Worm (Caenorhabditis elegans) whole organism, L4/young adult: Measurements from ENCODE around the gene F31F7.2.

Experiments
- W03F9.2 ChIP-seq: fragments of 150-350 bp; optimal IDR thresholded peaks from 2 replicates; lab custom pipeline; 2014; ENCODE audit warnings: missing biosample characterization, missing genetic modification characterization
- dao-5 ChIP-seq: sonication (generic microtip); optimal IDR thresholded peaks from 2 replicates; lab custom pipeline; 2016; ENCODE audit warnings: missing genotype, missing genetic modification characterization, moderate library complexity, missing compliant biosample characterization
- him-1 ChIP-seq: sonication (generic microtip); optimal IDR thresholded peaks from 2 replicates; lab custom pipeline; 2016; ENCODE audit warnings: missing genotype, missing genetic modification reagents, missing genetic modification characterization, missing compliant biosample characterization

F31F7.2 gene

DNA sequence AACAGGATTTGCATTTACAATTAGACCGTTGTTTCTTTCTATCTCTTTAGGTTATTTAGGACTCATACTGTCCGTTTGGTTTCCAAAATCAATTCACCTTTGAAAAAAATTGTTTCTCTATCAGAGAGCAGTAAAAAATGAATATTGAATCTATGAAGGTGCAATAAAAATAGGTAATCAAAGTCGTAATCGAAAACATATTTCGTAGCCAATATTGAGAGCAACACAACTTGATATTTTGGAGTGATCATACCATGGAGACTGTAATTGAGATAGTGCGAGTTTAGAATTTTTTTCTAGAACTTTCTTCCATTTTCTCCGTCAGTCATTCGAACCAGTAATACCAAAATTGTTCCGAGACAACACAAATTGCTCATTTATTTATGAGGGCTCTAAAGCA lies at the start of gene F31F7.2:
Gene F31F7.2, plus strand, starts transcription at position 301 of the 400 bp plus-strand sequence.
- no peak for TF ChIP-seq dao-5
- no peak for TF ChIP-seq him-1
- TF ChIP-seq W03F9.2 (tag; lab: Kevin White, UChicago): no peak

DNA sequence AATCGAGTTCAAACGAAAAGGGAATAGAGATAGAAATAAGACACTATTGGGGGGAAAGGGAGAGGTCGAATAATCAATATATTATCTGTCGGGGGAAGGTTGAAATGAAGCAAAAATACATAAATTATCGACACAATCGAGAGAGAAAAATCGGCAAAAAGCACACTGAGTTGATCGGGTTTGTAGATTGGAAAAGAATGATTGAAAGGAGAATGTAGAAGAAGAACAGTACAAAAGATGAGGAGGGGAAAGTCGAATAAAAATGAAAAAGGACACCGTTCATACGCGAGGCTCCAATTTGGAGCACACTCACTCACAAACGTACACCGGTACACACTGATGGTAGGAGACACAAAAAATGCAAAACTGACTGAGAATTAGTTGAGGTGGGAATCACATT lies 49.4 kb upstream of the F31F7.2 start:
- no peak for TF ChIP-seq dao-5
- no peak for TF ChIP-seq W03F9.2 (tag; lab: Kevin White, UChicago)
- no peak for TF ChIP-seq him-1

DNA sequence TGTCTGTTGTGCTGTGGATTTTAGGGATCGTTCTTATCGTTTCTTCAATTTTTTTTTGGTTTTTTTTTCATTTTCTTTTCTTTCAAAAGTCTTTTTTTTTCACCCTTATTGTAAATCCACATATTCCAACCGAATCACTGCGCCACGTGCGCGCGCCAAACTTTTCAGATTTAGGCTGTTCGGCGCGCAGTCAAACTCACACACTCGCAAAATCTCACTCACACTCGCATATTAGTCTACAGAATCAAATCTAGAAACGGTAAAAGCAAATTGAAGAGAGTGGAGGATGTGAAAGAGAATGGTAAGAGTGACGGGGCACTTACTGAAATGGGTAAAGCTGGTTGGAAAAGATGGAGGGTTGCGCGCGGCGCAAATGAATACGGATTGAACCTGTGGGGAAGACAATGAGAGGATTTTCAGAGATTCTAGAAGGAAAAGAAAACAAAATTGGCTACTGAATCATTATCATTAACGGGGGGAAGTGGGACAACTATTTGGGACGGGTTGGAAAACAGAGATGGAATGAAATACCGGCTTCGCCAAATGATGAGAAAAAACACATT lies 48.4 kb upstream of the F31F7.2 start:
- TF ChIP-seq dao-5 (no peak), him-1 (no peak), W03F9.2 (tag; lab: Kevin White, UChicago) (no peak)

DNA sequence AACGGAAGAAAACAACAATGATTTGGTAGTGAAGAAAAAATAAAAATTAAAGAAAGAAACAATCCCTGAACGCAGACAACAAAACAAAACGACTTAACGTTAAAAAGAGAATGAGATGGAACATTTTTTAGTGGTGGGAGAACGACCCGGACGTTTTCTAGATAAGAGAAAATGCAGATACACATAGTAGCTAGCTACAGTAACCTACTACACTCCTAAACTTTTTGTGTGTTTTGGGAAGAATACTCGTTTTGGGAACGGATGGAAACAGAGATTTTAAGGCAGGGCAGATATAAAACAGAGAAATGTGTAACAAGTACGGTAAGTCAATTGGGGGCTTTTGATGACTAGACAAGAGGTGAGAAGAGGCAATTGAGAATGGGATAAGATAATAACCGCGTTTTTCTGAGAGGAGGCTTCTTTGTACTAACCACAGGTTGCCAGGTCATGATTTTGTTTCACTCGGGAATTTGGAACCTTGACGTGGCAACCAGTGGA lies 47.8 kb upstream of the F31F7.2 start:
- TF ChIP-seq him-1 (no peak), dao-5 (no peak), W03F9.2 (tag; lab: Kevin White, UChicago) (no peak)

DNA sequence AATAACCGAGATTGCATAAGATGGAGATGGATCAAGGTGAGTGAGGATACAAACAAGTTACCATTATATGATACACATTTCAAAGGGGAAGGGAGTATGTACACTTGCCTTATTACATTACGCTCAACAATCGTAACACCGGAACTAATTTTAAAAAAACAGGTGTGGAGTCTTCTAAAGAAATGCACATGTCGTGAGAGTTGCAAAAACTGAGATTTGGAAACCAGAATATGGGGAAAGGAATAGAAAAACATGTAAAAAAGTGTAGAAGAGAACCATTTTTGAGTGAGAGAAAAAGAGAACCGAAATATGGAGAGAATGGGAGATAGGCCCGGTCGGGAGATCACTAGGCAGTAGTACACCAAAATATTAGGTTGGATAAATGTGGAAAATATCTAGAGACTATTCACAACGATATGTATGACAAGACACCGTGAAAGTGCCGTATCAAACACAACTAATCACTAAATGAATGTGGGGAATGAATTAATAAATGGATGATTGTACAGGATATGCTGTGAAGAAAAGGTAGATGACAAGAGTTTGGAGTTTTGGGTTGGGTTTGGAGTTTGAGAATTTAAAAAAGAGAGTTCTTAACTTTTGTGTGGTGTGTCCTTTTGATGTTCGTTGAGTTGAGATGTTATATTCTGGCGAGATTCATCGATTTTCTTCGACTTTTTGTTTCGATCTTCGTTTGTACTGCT lies 47.2 kb upstream of the F31F7.2 start:
- TF ChIP-seq dao-5 (no peak), him-1 (no peak), W03F9.2 (tag; lab: Kevin White, UChicago) (no peak)

DNA sequence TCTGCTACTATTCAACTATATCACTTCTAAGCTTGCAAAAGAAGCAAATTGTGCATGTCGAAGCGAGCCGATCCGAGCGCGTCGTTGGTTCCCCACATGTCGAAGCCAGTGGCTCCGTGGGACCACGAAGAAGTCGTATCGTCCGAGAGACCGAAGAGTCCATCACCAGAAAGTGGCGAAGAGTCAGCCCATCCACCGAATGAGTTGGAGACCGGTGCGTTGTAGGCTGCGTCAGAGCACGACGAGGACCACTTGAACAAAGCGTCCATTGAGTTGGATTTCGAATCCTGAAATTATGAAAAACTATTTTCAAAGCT lies 46.7 kb upstream of the F31F7.2 start:
- TF ChIP-seq him-1: no peak
- no peak for TF ChIP-seq dao-5
- TF ChIP-seq W03F9.2 (tag; lab: Kevin White, UChicago): no peak

DNA sequence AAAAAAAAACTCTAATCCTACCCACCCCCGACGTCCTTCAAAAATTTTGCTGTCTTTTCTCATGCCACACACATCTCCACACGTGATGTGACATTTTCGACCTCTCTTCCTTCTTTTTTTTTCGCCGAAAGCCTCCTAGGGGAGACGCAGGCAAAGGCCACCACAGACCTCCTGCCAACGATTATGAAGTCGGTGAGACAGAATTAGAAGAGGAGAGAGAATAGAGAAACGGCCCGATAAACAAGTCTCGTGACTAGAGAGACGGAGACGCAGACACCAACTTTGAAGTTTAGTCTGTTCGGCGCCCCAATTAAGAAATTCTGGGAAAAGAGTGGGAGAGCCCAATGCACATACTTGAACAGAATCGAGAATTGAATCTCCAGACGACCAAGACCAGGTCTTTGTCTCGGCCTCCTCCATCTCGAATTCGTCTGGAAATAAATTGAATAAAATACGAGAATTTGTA lies 46.1 kb upstream of the F31F7.2 start:
- TF ChIP-seq him-1 (peak; percentile 94), W03F9.2 (tag; lab: Kevin White, UChicago) (peak; percentile 54), dao-5 (no peak)

DNA sequence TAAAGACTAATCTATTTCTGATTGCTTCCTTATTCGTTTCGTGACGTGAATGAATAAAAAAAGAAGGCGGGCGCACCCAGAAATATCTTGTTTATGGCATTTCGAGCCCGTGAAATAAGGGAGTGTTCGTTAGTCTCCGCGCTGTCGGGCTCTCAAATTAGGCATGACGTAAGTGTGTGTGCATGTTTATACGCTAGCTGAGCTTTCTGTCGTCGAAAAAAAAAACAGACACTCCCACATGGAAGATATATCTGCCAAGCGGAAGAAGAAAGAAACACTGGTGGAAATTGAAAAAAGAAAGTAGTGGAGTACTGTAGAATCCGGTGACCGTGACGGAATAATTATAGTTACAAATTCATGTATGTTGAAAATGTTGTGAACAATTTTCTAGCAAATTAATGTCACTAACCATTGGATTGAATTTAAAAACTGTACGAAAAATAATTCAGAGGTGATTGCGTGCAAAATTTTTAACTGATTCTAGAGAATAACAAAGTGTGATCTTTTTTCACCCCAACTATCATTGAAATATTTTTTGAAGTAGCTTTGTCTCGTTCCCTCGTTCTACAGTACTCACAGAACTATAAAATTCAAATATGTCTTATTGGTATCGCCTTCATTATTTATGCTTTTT lies 45.6 kb upstream of the F31F7.2 start:
- TF ChIP-seq dao-5: no peak
- TF ChIP-seq W03F9.2 (tag; lab: Kevin White, UChicago): no peak
- TF ChIP-seq him-1: no peak

DNA sequence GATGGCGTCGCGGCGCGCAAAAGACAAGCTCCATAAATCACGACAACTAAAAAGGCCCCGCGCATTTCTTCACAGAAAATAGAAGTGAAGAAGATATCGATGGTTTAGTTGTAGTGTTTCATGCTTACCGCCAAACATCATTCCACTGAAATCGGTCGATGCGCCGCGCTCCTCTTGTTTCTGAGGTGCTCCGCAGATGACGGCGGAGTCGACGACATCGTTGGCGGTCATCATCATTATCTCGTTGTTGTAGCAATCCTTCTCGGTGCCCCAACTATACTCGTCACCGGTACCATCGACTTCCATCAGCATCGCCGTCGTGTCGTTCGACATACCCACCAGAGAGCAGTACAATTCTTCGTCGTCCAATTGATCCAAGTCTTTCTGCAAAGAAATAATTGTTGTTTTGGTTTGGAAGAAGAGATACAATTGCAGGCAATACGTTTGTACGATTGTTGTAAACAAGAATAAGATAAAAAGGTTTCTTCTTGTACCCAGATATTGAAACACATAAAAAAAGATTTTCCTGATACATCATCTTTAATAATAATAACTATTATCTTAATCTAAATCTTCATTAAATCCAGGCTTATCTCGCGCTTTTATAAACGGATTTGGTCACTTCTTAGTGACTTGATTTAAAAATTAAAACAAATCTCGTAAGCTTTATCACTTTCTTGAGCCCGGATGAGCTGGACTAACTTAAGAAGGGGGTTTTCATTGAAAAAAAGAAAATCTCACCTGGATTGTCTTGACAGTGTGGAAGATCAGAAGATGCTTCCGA lies 44.7 kb upstream of the F31F7.2 start:
- TF ChIP-seq W03F9.2 (tag; lab: Kevin White, UChicago): no peak

DNA sequence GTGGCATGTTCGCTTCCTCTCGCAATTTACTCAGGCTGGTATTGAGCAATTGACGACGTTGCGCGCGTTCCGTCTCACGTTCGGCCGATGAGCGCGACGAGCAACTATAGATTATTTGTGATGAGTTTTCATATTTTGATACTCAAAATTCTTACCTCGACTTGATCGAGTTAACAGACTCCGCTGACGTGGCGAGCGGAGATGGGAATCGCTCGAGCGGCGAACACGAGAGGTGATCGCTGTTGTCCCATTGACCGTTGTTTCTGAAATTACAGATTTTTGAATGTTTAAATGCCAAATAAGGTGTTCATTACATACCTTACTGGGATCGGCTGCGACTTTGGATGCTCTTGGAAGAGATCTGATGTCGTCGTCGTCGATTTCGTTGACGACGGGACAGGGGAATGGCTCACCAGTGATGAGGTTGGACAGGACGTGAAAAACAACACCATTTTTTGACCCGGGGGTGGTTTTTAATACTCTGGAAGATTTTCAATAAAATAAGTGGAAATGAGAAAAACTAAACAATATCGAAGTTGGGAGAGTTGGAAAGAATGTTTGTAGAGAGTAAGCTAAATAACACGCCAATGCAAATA lies 44.0 kb upstream of the F31F7.2 start, which contains the start of gene W06H8.6:
Gene W06H8.6, minus strand, starts transcription at position 481 of the 596 bp plus-strand sequence.
- no peak for TF ChIP-seq him-1
- TF ChIP-seq dao-5: no peak
- TF ChIP-seq W03F9.2 (tag; lab: Kevin White, UChicago): no peak

DNA sequence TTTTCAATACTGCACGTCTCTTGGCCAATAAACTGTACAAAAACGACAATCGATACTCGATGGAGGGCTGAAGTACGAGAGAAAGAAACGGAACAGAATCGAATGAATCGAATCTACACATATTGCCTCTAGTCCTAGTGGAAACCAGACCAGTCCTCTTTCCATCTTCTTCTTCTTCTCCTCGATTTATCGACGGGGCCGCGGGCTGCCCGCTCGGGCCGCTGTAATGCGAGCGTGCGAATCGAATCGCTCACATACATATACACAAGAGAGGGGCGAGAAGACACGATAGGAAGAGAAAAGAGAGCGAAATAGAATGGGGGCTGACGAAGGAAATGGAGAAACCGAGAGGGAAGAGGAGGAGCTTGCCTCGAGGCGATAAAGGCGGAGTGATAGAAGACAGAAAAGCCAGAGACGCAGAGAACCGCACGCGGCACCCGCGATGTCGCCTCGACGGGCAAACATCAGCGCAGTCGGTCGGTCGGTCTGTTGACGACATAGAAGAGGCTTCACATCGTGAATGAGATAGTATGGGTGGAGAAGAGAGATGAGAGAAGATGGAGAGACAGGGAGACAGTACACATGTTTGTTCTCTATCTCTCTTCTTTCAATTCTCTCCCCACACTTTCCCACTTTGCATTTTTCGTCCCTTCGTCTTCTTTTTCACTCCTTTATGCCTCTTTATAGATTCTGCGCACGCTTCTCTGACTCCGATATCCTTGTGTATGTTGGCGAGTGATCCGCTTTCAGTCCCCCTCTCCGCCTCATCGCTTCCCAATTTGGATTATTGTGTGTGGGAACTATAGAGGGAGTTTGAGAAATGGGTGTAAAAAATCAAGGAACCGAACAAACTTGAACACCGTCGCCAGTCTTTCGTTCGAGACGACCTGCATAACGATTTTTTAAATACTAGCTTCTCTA lies 43.1 kb upstream of the F31F7.2 start:
- peak; percentile 75 for TF ChIP-seq W03F9.2 (tag; lab: Kevin White, UChicago)
- TF ChIP-seq dao-5: peak; percentile 5
- TF ChIP-seq him-1: peak; percentile 90

DNA sequence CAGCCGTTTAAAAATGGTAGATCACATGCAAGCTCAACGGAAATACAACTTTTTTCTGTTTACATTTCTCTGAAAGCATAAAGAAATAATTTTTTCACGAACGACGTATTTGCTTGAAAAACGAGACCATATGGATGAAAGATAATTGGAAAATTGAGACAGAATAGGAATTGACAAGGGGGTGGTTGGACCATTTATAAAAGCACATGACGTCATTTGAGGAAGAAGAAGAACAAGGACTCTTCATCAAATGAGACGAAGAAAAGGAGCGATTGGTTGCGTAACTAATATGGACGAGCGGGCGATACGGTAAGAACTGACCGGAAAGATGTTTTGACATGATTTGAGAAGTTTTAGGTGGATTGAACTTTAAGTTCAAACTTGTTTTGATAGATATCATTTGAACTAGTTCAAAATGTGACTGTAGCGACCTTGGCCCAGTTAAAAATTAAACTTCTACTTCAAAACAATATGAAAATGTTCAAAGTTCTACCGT lies 42.2 kb upstream of the F31F7.2 start:
- TF ChIP-seq him-1 (no peak), W03F9.2 (tag; lab: Kevin White, UChicago) (no peak), dao-5 (no peak)

DNA sequence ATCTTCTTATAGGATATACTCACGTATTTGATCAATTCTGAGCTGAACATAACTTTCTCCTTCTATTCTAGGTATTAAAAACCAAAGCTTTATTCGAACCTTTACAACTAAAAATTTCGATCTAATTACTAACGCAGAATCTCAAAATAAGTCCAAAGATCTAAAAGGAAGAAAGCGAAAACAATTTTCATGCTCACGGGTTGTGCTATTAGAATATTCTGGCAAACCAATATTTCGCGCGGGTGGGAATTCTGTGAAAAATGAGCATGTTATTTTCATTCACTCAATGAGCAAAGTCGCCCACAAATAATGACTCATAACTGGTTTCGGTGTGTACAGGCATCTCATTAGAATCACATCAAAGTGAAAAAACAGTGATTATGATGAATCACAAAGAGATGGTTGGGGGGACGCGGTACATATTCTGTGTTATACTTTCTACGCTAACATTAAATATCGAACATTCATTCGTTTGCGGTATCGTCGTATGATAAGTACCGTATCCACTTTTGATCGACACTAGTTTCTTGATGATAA lies 41.7 kb upstream of the F31F7.2 start:
- no peak for TF ChIP-seq dao-5
- no peak for TF ChIP-seq him-1
- TF ChIP-seq W03F9.2 (tag; lab: Kevin White, UChicago): no peak
